Fruit fly (Drosophila melanogaster) whole organism, embryonic: ENCODE data around the gene P5CDh2.

Source experiments
- CG11695 ChIP-seq: fragments of 200-800 bp; sonication (Bioruptor generic); IDR thresholded peaks from 3 replicates; pipeline ENCODE4 v1.3.6; 2022; ENCODE audit warnings: missing biosample characterization, missing genetic modification characterization
- CG12104 ChIP-seq: fragments of 200-800 bp; sonication (Bioruptor generic); optimal IDR thresholded peaks from 3 replicates; lab custom pipeline; 2016; ENCODE audit warnings: missing biosample characterization, missing genetic modification characterization
- CG12219 ChIP-seq: fragments of 200-800 bp; sonication (Bioruptor generic); optimal IDR thresholded peaks from 3 replicates; lab custom pipeline; 2018; ENCODE audit warnings: missing biosample characterization, mild to moderate bottlenecking, missing genetic modification characterization
- CG13624 ChIP-seq: fragments of 200-800 bp; sonication (Bioruptor generic); optimal IDR thresholded peaks from 2 replicates; lab custom pipeline; 2016; ENCODE audit warnings: missing biosample characterization, missing genetic modification characterization
- CG13894 ChIP-seq: fragments of 200-800 bp; sonication (Bioruptor generic); optimal IDR thresholded peaks from 3 replicates; lab custom pipeline; 2018; ENCODE audit warnings: missing biosample characterization, mild to moderate bottlenecking, missing genetic modification characterization, moderate library complexity
- CG15073 ChIP-seq: fragments of 200-800 bp; sonication (Bioruptor generic); optimal IDR thresholded peaks from 2 replicates; lab custom pipeline; 2016; ENCODE audit warnings: missing biosample characterization, missing genetic modification characterization
- CG18599 ChIP-seq: fragments of 200-800 bp; sonication (Bioruptor generic); optimal IDR thresholded peaks from 3 replicates; lab custom pipeline; 2017; ENCODE audit warnings: missing biosample characterization, missing genetic modification characterization, mild to moderate bottlenecking, moderate library complexity, missing genetic modification reagents
- CG2889 ChIP-seq: fragments of 200-800 bp; sonication (Bioruptor generic); IDR thresholded peaks from 3 replicates; pipeline ENCODE4 v1.3.6; 2022; ENCODE audit warnings: missing biosample characterization, missing genetic modification characterization
- CG31224 ChIP-seq: fragments of 200-800 bp; sonication (Bioruptor generic); IDR thresholded peaks from 2 replicates; pipeline ENCODE4 v1.3.6; 2022; ENCODE audit warnings: missing biosample characterization, missing genetic modification characterization
- CG31365 ChIP-seq: fragments of 200-800 bp; sonication (Bioruptor generic); optimal IDR thresholded peaks from 2 replicates; lab custom pipeline; 2018; ENCODE audit warnings: missing biosample characterization, mild to moderate bottlenecking, missing genetic modification characterization
- CG3281 ChIP-seq: fragments of 200-800 bp; sonication (Bioruptor generic); optimal IDR thresholded peaks from 3 replicates; lab custom pipeline; 2017; ENCODE audit warnings: missing biosample characterization, mild to moderate bottlenecking, missing genetic modification characterization
- CG4328 ChIP-seq: fragments of 200-800 bp; sonication (Bioruptor generic); optimal IDR thresholded peaks from 3 replicates; lab custom pipeline; 2017; ENCODE audit warnings: missing biosample characterization, missing genetic modification reagents, missing genetic modification characterization
- CG6272 ChIP-seq: fragments of 200-800 bp; sonication (Bioruptor generic); IDR thresholded peaks from 2 replicates; pipeline ENCODE4 v1.3.6; 2022; ENCODE audit warnings: missing biosample characterization, missing genetic modification characterization
- CG7928 ChIP-seq: fragments of 200-800 bp; sonication (Bioruptor generic); optimal IDR thresholded peaks from 2 replicates; lab custom pipeline; 2017; ENCODE audit warnings: missing biosample characterization, mild to moderate bottlenecking, missing genetic modification characterization
- CG8765 ChIP-seq: fragments of 200-800 bp; sonication (Bioruptor generic); IDR thresholded peaks from 2 replicates; pipeline ENCODE4 v1.3.6; 2022; ENCODE audit warnings: missing biosample characterization, missing genetic modification characterization
- Camta ChIP-seq: fragments of 200-800 bp; sonication (Bioruptor generic); optimal IDR thresholded peaks from 2 replicates; lab custom pipeline; 2016; ENCODE audit warnings: missing biosample characterization, missing genetic modification characterization
- CkIIα-i1 ChIP-seq: fragments of 200-800 bp; sonication (Bioruptor generic); IDR thresholded peaks from 2 replicates; pipeline ENCODE4 v1.3.6; 2022; ENCODE audit warnings: missing biosample characterization, missing genetic modification characterization
- CoRest ChIP-seq: fragments of 200-800 bp; sonication (Bioruptor generic); optimal IDR thresholded peaks from 3 replicates; lab custom pipeline; 2018; ENCODE audit warnings: missing biosample characterization, mild to moderate bottlenecking, missing genetic modification characterization, moderate library complexity
- HmgZ ChIP-seq: fragments of 200-800 bp; sonication (Bioruptor generic); optimal IDR thresholded peaks from 2 replicates; lab custom pipeline; 2018; ENCODE audit warnings: missing biosample characterization, mild to moderate bottlenecking, missing genetic modification characterization
- Hr3 ChIP-seq: fragments of 200-800 bp; sonication (Bioruptor generic); optimal IDR thresholded peaks from 3 replicates; lab custom pipeline; 2016; ENCODE audit warnings: missing biosample characterization, missing genetic modification characterization
- Lim3 ChIP-seq: fragments of 200-800 bp; sonication (Bioruptor generic); IDR thresholded peaks from 2 replicates; pipeline ENCODE4 v1.3.6; 2022; ENCODE audit warnings: missing biosample characterization, missing genetic modification characterization
- Med ChIP-seq: fragments of 200-800 bp; sonication (Bioruptor generic); peaks from one replicate; lab custom pipeline; 2016; ENCODE audit warnings: missing biosample characterization, missing genetic modification characterization, mild to moderate bottlenecking, inconsistent platforms, moderate library complexity
- Myb ChIP-seq: fragments of 200-800 bp; sonication (Bioruptor generic); optimal IDR thresholded peaks from 2 replicates; lab custom pipeline; 2016; ENCODE audit warnings: missing biosample characterization, missing genetic modification characterization
- NC2β ChIP-seq: fragments of 200-800 bp; sonication (Bioruptor generic); optimal IDR thresholded peaks from 2 replicates; lab custom pipeline; 2016; ENCODE audit warnings: missing biosample characterization, missing genetic modification characterization
- NFAT ChIP-seq: fragments of 200-800 bp; sonication (Bioruptor generic); IDR thresholded peaks from 2 replicates; pipeline ENCODE4 v1.3.6; 2022; ENCODE audit warnings: missing biosample characterization, missing genetic modification characterization
- PHDP ChIP-seq: fragments of 200-800 bp; sonication (Bioruptor generic); optimal IDR thresholded peaks from 3 replicates; lab custom pipeline; 2018; ENCODE audit warnings: missing biosample characterization, mild to moderate bottlenecking, missing genetic modification characterization, moderate library complexity
- Sry-δ ChIP-seq: fragments of 200-800 bp; sonication (Bioruptor generic); optimal IDR thresholded peaks from 2 replicates; lab custom pipeline; 2016; ENCODE audit warnings: missing biosample characterization, missing genetic modification characterization
- Tbp ChIP-seq: fragments of >200 bp; optimal IDR thresholded peaks from 2 replicates; lab custom pipeline; 2018; ENCODE audit warnings: missing biosample characterization, missing genetic modification characterization
- Usf ChIP-seq: fragments of 200-800 bp; sonication (Bioruptor generic); optimal IDR thresholded peaks from 2 replicates; lab custom pipeline; 2017; ENCODE audit warnings: missing genotype, missing biosample characterization, missing genetic modification characterization
- YL-1 ChIP-seq: fragments of 200-800 bp; sonication (Bioruptor generic); optimal IDR thresholded peaks from 3 replicates; lab custom pipeline; 2017; ENCODE audit warnings: missing biosample characterization, mild to moderate bottlenecking, missing genetic modification characterization
- abd-A ChIP-seq: fragments of 200-800 bp; sonication (Bioruptor generic); optimal IDR thresholded peaks from 3 replicates; lab custom pipeline; 2019; ENCODE audit warnings: missing biosample characterization, mild to moderate bottlenecking, missing genetic modification characterization, moderate library complexity
- ase ChIP-seq: fragments of 200-800 bp; sonication (Bioruptor generic); IDR thresholded peaks from 3 replicates; pipeline ENCODE4 v1.3.6; 2022; ENCODE audit warnings: missing biosample characterization, missing genetic modification characterization
- bbx ChIP-seq: fragments of 200-800 bp; sonication (Bioruptor generic); IDR thresholded peaks from 2 replicates; pipeline ENCODE4 v1.3.6; 2022; ENCODE audit warnings: missing biosample characterization, missing genetic modification characterization; ENCODE audit not compliant: partially characterized antibody
- br ChIP-seq: fragments of >200 bp; optimal IDR thresholded peaks from 2 replicates; lab custom pipeline; 2017
- ci ChIP-seq: fragments of 200-800 bp; sonication (Bioruptor generic); IDR thresholded peaks from 3 replicates; pipeline ENCODE4 v1.3.6; 2022; ENCODE audit warnings: missing biosample characterization, missing genetic modification characterization
- ems ChIP-seq: fragments of 200-800 bp; sonication (Bioruptor generic); optimal IDR thresholded peaks from 3 replicates; lab custom pipeline; 2016; ENCODE audit warnings: missing biosample characterization, missing genetic modification characterization
- fd64A ChIP-seq: fragments of 200-800 bp; sonication (Bioruptor generic); optimal IDR thresholded peaks from 3 replicates; lab custom pipeline; 2018; ENCODE audit warnings: missing biosample characterization, mild to moderate bottlenecking, missing genetic modification characterization
- grn ChIP-seq: fragments of 200-800 bp; sonication (Bioruptor generic); optimal IDR thresholded peaks from 3 replicates; lab custom pipeline; 2017; ENCODE audit warnings: missing biosample characterization, missing genetic modification characterization
- gsb ChIP-seq: fragments of 200-800 bp; sonication (Bioruptor generic); IDR thresholded peaks from 2 replicates; pipeline ENCODE4 v1.3.6; 2022; ENCODE audit warnings: missing biosample characterization, missing genetic modification characterization
- gsb-n ChIP-seq: fragments of 200-800 bp; sonication (Bioruptor generic); optimal IDR thresholded peaks from 3 replicates; lab custom pipeline; 2018; ENCODE audit warnings: missing biosample characterization, mild to moderate bottlenecking, missing genetic modification characterization
- h ChIP-seq: fragments of >200 bp; optimal IDR thresholded peaks from 2 replicates; lab custom pipeline; 2017
- knrl ChIP-seq: fragments of 200-800 bp; sonication (Bioruptor generic); IDR thresholded peaks from 3 replicates; pipeline ENCODE4 v1.3.6; 2022; ENCODE audit warnings: missing biosample characterization, missing genetic modification characterization; ENCODE audit not compliant: partially characterized antibody
- nmo ChIP-seq: fragments of 200-800 bp; sonication (Bioruptor generic); optimal IDR thresholded peaks from 2 replicates; lab custom pipeline; 2018; ENCODE audit warnings: missing biosample characterization, mild to moderate bottlenecking, missing genetic modification characterization, moderate library complexity
- pfk ChIP-seq: fragments of 200-800 bp; sonication (Bioruptor generic); optimal IDR thresholded peaks from 2 replicates; lab custom pipeline; 2018; ENCODE audit warnings: missing biosample characterization, mild to moderate bottlenecking, missing genetic modification characterization, moderate library complexity
- pum ChIP-seq: fragments of 200-800 bp; sonication (Bioruptor generic); optimal IDR thresholded peaks from 2 replicates; lab custom pipeline; 2016; ENCODE audit warnings: missing biosample characterization, missing genetic modification characterization
- sim ChIP-seq: fragments of 200-800 bp; sonication (Bioruptor generic); IDR thresholded peaks from 2 replicates; pipeline ENCODE4 v1.3.6; 2022; ENCODE audit warnings: missing biosample characterization, missing genetic modification characterization
- sob ChIP-seq: fragments of 200-800 bp; sonication (Bioruptor generic); IDR thresholded peaks from 2 replicates; pipeline ENCODE4 v1.3.6; 2022; ENCODE audit warnings: missing biosample characterization, missing genetic modification characterization
- sqz ChIP-seq: fragments of 200-800 bp; sonication (Bioruptor generic); optimal IDR thresholded peaks from 3 replicates; lab custom pipeline; 2018; ENCODE audit warnings: missing biosample characterization, mild to moderate bottlenecking, missing genetic modification characterization
- tap ChIP-seq: fragments of 200-800 bp; optimal IDR thresholded peaks from 3 replicates; lab custom pipeline; 2019; ENCODE audit warnings: missing biosample characterization, mild to moderate bottlenecking, missing genetic modification characterization, moderate library complexity
- tup ChIP-seq: fragments of 200-800 bp; sonication (Bioruptor generic); optimal IDR thresholded peaks from 2 replicates; lab custom pipeline; 2016; ENCODE audit warnings: missing biosample characterization, mild to moderate bottlenecking, missing genetic modification characterization, moderate library complexity
- unc-4 ChIP-seq: fragments of 200-800 bp; sonication (Bioruptor generic); IDR thresholded peaks from 2 replicates; pipeline ENCODE4 v1.3.6; 2022; ENCODE audit warnings: missing biosample characterization, missing genetic modification characterization; ENCODE audit not compliant: partially characterized antibody
- vnd ChIP-seq: fragments of 200-800 bp; sonication (Bioruptor generic); IDR thresholded peaks from 3 replicates; pipeline ENCODE4 v1.3.6; 2022; ENCODE audit warnings: missing biosample characterization, missing genetic modification characterization; ENCODE audit not compliant: partially characterized antibody

The P5CDh2 gene

DNA sequence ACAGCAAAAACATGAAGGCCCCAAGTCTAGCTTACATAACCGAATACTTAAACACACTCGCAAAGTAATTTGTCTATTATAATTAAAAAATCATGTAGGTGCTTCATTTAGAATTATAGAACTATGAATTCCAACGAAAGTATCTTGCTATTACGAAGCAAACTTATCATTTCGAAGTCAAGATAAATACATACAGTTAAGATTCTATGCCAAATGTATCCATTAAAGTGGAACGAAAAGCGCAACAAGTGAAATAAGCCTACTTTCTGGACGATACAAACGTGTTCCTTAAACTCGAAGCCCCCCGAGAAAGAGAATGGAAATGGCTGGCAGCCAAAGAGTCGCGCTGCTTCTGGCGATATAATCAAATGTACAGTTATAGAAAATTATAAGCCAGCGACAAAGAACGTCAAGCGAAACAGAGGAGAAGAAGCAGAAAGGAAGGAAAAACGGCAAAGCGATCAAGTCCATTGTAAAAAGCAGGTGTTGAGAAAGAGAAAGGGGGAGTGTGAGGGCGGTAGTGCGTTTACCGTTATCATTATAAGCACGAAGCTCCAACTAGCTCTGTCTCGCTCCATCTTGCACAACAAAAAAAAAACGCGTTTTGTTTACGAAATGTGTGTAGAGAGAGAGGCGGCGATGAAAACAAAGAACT is 25.0 kb upstream of the P5CDh2 start (continued):
- no peak for TF ChIP-seq CG2889 (GFP tag; lab: Robert Waterston, UW)
- TF ChIP-seq CG15073 (GFP tag; lab: Kevin White, UChicago), result no peak
- no peak for TF ChIP-seq sim (GFP tag; lab: Robert Waterston, UW)
- no peak for TF ChIP-seq sob (GFP tag; lab: Robert Waterston, UW)
- no peak for TF ChIP-seq HmgZ (tag; lab: Kevin White, UChicago)
- TF ChIP-seq br (lab: Kevin White, UChicago), result no peak
- no peak for TF ChIP-seq YL-1
- peak; percentile 16 for TF ChIP-seq CG12104 (GFP tag; lab: Kevin White, UChicago)
- TF ChIP-seq CG4328 (GFP tag; lab: Kevin White, UChicago), result no peak
- TF ChIP-seq Sry-δ (GFP tag; lab: Kevin White, UChicago), result no peak
- no peak for TF ChIP-seq CG7928 (GFP tag; lab: Kevin White, UChicago)
- TF ChIP-seq vnd (GFP tag; lab: Robert Waterston, UW), result no peak
- no peak for TF ChIP-seq ase (GFP tag; lab: Robert Waterston, UW)
- no peak for TF ChIP-seq bbx
- TF ChIP-seq CG11695 (GFP tag; lab: Robert Waterston, UW), result peak; percentile 56; the same call in 1 of the 3 replicates
- TF ChIP-seq gsb (GFP tag; lab: Robert Waterston, UW), result no peak
- TF ChIP-seq CG13624, result peak; percentile 6
- TF ChIP-seq abd-A (tag; lab: Kevin White, UChicago), result no peak
- TF ChIP-seq Med (GFP tag; lab: Kevin White, UChicago), result peak; percentile 78
- TF ChIP-seq Myb (GFP tag; lab: Kevin White, UChicago), result peak; percentile 9
- peak; percentile 82 for TF ChIP-seq sqz (GFP tag; lab: Kevin White, UChicago)
- no peak for TF ChIP-seq CG12219 (GFP tag; lab: Kevin White, UChicago)
- no peak for TF ChIP-seq gsb-n
- no peak for TF ChIP-seq unc-4 (GFP tag; lab: Robert Waterston, UW)
- TF ChIP-seq CG31365 (tag; lab: Kevin White, UChicago), result no peak
- no peak for TF ChIP-seq pfk
- TF ChIP-seq grn (GFP tag; lab: Kevin White, UChicago), result no peak
- no peak for TF ChIP-seq knrl
- TF ChIP-seq CG3281 (GFP tag; lab: Kevin White, UChicago), result peak; percentile 37
- TF ChIP-seq CG13894 (tag; lab: Kevin White, UChicago), result no peak
- no peak for TF ChIP-seq Tbp (GFP tag; lab: Kevin White, UChicago)
- no peak for TF ChIP-seq h (lab: Kevin White, UChicago)
- no peak for TF ChIP-seq fd64A
- TF ChIP-seq PHDP, result peak; percentile 42
- TF ChIP-seq Usf (GFP tag; lab: Kevin White, UChicago), result no peak
- no peak for TF ChIP-seq tup
- no peak for TF ChIP-seq Hr3 (GFP tag; lab: Kevin White, UChicago)
- TF ChIP-seq tap (tag; lab: Kevin White, UChicago), result peak; percentile 28
- TF ChIP-seq nmo (GFP tag; lab: Kevin White, UChicago), result peak; percentile 15
- TF ChIP-seq CG8765, result peak; percentile 34; the same call in 1 of the 2 replicates
- no peak for TF ChIP-seq CG31224
- TF ChIP-seq pum (GFP tag; lab: Kevin White, UChicago), result no peak
- TF ChIP-seq NFAT, result no peak
- peak; percentile 42 for TF ChIP-seq CG18599
- TF ChIP-seq CoRest (tag; lab: Kevin White, UChicago), result peak; percentile 14
- no peak for TF ChIP-seq Camta (GFP tag; lab: Kevin White, UChicago)
- TF ChIP-seq ems (GFP tag; lab: Kevin White, UChicago), result no peak
- no peak for TF ChIP-seq CkIIα-i1 (GFP tag; lab: Robert Waterston, UW)
- peak; percentile 27; the same call in 1 of the 3 replicates for TF ChIP-seq ci (GFP tag; lab: Robert Waterston, UW)
- TF ChIP-seq CG6272 (GFP tag; lab: Robert Waterston, UW), result no peak
- no peak for TF ChIP-seq Lim3 (GFP tag; lab: Robert Waterston, UW)
- no peak for TF ChIP-seq NC2β (GFP tag; lab: Kevin White, UChicago)
